Fruit fly (Drosophila melanogaster) whole organism, embryonic: ENCODE measurements around the gene CG14282.
A peak's percentile ranks its signal among the peaks of the same experiment; 100 is the strongest.

ENCODE experiments used
- CG1024 ChIP-seq: fragments of 200-800 bp; sonication (Bioruptor generic); IDR thresholded peaks from 2 replicates; pipeline ENCODE4 v1.3.6; 2022; ENCODE audit warnings: missing biosample characterization, missing genetic modification characterization
- CG10366 ChIP-seq: fragments of 200-800 bp; sonication (Bioruptor generic); IDR thresholded peaks from 2 replicates; pipeline ENCODE4 v1.3.6; 2022; ENCODE audit warnings: missing biosample characterization, missing genetic modification characterization
- CG12219 ChIP-seq: fragments of 200-800 bp; sonication (Bioruptor generic); optimal IDR thresholded peaks from 3 replicates; lab custom pipeline; 2018; ENCODE audit warnings: missing biosample characterization, mild to moderate bottlenecking, missing genetic modification characterization
- CG16813 ChIP-seq: fragments of 200-800 bp; sonication (Bioruptor generic); IDR thresholded peaks from 3 replicates; pipeline ENCODE4 v1.3.6; 2022; ENCODE audit warnings: missing biosample characterization, missing genetic modification characterization; ENCODE audit not compliant: partially characterized antibody
- CG17361 ChIP-seq: fragments of 200-800 bp; sonication (Bioruptor generic); IDR thresholded peaks from 3 replicates; pipeline ENCODE4 v1.3.6; 2022; ENCODE audit warnings: missing biosample characterization, missing genetic modification characterization
- CG17829 ChIP-seq: fragments of 200-800 bp; optimal IDR thresholded peaks from 2 replicates; lab custom pipeline; 2019; ENCODE audit warnings: missing biosample characterization, mild to moderate bottlenecking, missing genetic modification characterization, moderate library complexity
- CG18599 ChIP-seq: fragments of 200-800 bp; sonication (Bioruptor generic); optimal IDR thresholded peaks from 3 replicates; lab custom pipeline; 2017; ENCODE audit warnings: missing biosample characterization, missing genetic modification characterization, mild to moderate bottlenecking, moderate library complexity, missing genetic modification reagents
- CG18764 ChIP-seq: fragments of 200-800 bp; sonication (Bioruptor generic); optimal IDR thresholded peaks from 3 replicates; lab custom pipeline; 2016; ENCODE audit warnings: missing biosample characterization, missing genetic modification characterization
- CG31224 ChIP-seq: fragments of 200-800 bp; sonication (Bioruptor generic); IDR thresholded peaks from 2 replicates; pipeline ENCODE4 v1.3.6; 2022; ENCODE audit warnings: missing biosample characterization, missing genetic modification characterization
- CG31441 ChIP-seq: fragments of 200-800 bp; sonication (Bioruptor generic); IDR thresholded peaks from 2 replicates; pipeline ENCODE4 v1.3.6; 2022; ENCODE audit warnings: missing biosample characterization, missing genetic modification characterization
- CG33213 ChIP-seq: fragments of 200-800 bp; sonication (Bioruptor generic); optimal IDR thresholded peaks from 3 replicates; lab custom pipeline; 2016; ENCODE audit warnings: missing biosample characterization, missing genetic modification characterization
- CG34422 ChIP-seq: fragments of 200-800 bp; sonication (Bioruptor generic); IDR thresholded peaks from 3 replicates; pipeline ENCODE4 v1.3.6; 2022; ENCODE audit warnings: missing biosample characterization, missing genetic modification characterization
- CG3995 ChIP-seq: fragments of 200-800 bp; sonication (Bioruptor generic); optimal IDR thresholded peaks from 3 replicates; lab custom pipeline; 2016; ENCODE audit warnings: missing biosample characterization, missing genetic modification characterization
- CG4707 ChIP-seq: fragments of 200-800 bp; sonication (Bioruptor generic); optimal IDR thresholded peaks from 2 replicates; lab custom pipeline; 2018; ENCODE audit warnings: missing biosample characterization, mild to moderate bottlenecking, missing genetic modification characterization, moderate library complexity
- CG6254 ChIP-seq: fragments of 200-800 bp; sonication (Bioruptor generic); optimal IDR thresholded peaks from 3 replicates; lab custom pipeline; 2017; ENCODE audit warnings: mild to moderate bottlenecking, missing biosample characterization, missing genetic modification reagents, missing genetic modification characterization
- CG6654 ChIP-seq: fragments of 200-800 bp; sonication (Bioruptor generic); optimal IDR thresholded peaks from 2 replicates; lab custom pipeline; 2017; ENCODE audit warnings: missing biosample characterization, mild to moderate bottlenecking, missing genetic modification characterization
- CG6813 ChIP-seq: fragments of 200-800 bp; sonication (Bioruptor generic); optimal IDR thresholded peaks from 2 replicates; lab custom pipeline; 2017; ENCODE audit warnings: missing biosample characterization, missing genetic modification characterization, mild to moderate bottlenecking, moderate library complexity, missing genetic modification reagents
- CG7928 ChIP-seq: fragments of 200-800 bp; sonication (Bioruptor generic); optimal IDR thresholded peaks from 2 replicates; lab custom pipeline; 2017; ENCODE audit warnings: missing biosample characterization, mild to moderate bottlenecking, missing genetic modification characterization
- CG8290 ChIP-seq, 3 experiments: fragments of 200-800 bp; sonication (Bioruptor generic); optimal IDR thresholded peaks; 2 replicates each; lab custom pipeline; 2016 to 2019; ENCODE audit warnings: missing biosample characterization in 3 of 3, missing genetic modification characterization in 3 of 3, mild to moderate bottlenecking in 2 of 3, moderate library complexity in 1 of 3
- CG9437 ChIP-seq: fragments of 200-800 bp; sonication (Bioruptor generic); optimal IDR thresholded peaks from 2 replicates; lab custom pipeline; 2018; ENCODE audit warnings: missing biosample characterization, mild to moderate bottlenecking, missing genetic modification characterization
- CG9817 ChIP-seq: fragments of 200-800 bp; sonication (Bioruptor generic); optimal IDR thresholded peaks from 2 replicates; lab custom pipeline; 2018; ENCODE audit warnings: missing biosample characterization, mild to moderate bottlenecking, missing genetic modification characterization, moderate library complexity
- D19A ChIP-seq: fragments of 200-800 bp; optimal IDR thresholded peaks from 3 replicates; lab custom pipeline; 2019; ENCODE audit warnings: missing biosample characterization, mild to moderate bottlenecking, missing genetic modification characterization, moderate library complexity
- Dfd ChIP-seq, 2 experiments: fragments of >200 bp; optimal IDR thresholded peaks; 2 replicates each; lab custom pipeline; 2017; ENCODE audit warnings: missing biosample characterization in 2 of 2, missing genetic modification characterization in 2 of 2
- ERR ChIP-seq: fragments of 200-800 bp; sonication (Bioruptor generic); optimal IDR thresholded peaks from 2 replicates; lab custom pipeline; 2016; ENCODE audit warnings: missing biosample characterization, missing genetic modification characterization
- Ets97D ChIP-seq: fragments of 200-800 bp; sonication (Bioruptor generic); optimal IDR thresholded peaks from 3 replicates; lab custom pipeline; 2016; ENCODE audit warnings: missing biosample characterization, missing genetic modification characterization
- Fer3 ChIP-seq: fragments of 200-800 bp; sonication (Bioruptor generic); optimal IDR thresholded peaks from 2 replicates; lab custom pipeline; 2018; ENCODE audit warnings: missing biosample characterization, mild to moderate bottlenecking, missing genetic modification characterization, moderate library complexity
- HmgZ ChIP-seq: fragments of 200-800 bp; sonication (Bioruptor generic); optimal IDR thresholded peaks from 2 replicates; lab custom pipeline; 2018; ENCODE audit warnings: missing biosample characterization, mild to moderate bottlenecking, missing genetic modification characterization
- Kr ChIP-seq: fragments of 200-800 bp; sonication (Bioruptor generic); optimal IDR thresholded peaks from 2 replicates; lab custom pipeline; 2017; ENCODE audit warnings: missing biosample characterization, mild to moderate bottlenecking, missing genetic modification characterization
- MBD-R2 ChIP-seq: fragments of 200-800 bp; sonication (Bioruptor generic); IDR thresholded peaks from 2 replicates; pipeline ENCODE4 v1.3.6; 2022; ENCODE audit warnings: missing biosample characterization, missing genetic modification characterization
- MESR4 ChIP-seq: fragments of 200-800 bp; sonication (Bioruptor generic); optimal IDR thresholded peaks from 2 replicates; lab custom pipeline; 2018; ENCODE audit warnings: missing biosample characterization, mild to moderate bottlenecking, missing genetic modification characterization, moderate library complexity
- NC2α ChIP-seq: fragments of 200-800 bp; sonication (Bioruptor generic); optimal IDR thresholded peaks from 2 replicates; lab custom pipeline; 2016; ENCODE audit warnings: missing biosample characterization, missing genetic modification characterization
- Nf-YB ChIP-seq: fragments of 200-800 bp; sonication (Bioruptor generic); optimal IDR thresholded peaks from 3 replicates; lab custom pipeline; 2019; ENCODE audit warnings: missing biosample characterization, mild to moderate bottlenecking, missing genetic modification characterization, moderate library complexity
- Pdp1 ChIP-seq, 2 experiments: fragments of 200-800 bp; sonication (Bioruptor generic); optimal IDR thresholded peaks; 3 replicates each; lab custom pipeline; 2016; ENCODE audit warnings: missing biosample characterization in 2 of 2, missing genetic modification characterization in 2 of 2, mild to moderate bottlenecking in 1 of 2, moderate library complexity in 1 of 2
- Scr ChIP-seq: fragments of 200-800 bp; sonication (Bioruptor generic); IDR thresholded peaks from 2 replicates; pipeline ENCODE4 v1.3.6; 2022; ENCODE audit warnings: missing biosample characterization, missing genetic modification characterization; ENCODE audit not compliant: partially characterized antibody
- Side ChIP-seq: fragments of 200-800 bp; sonication (Bioruptor generic); optimal IDR thresholded peaks from 2 replicates; lab custom pipeline; 2016; ENCODE audit warnings: missing biosample characterization, missing genetic modification characterization
- Usf ChIP-seq: fragments of 200-800 bp; sonication (Bioruptor generic); optimal IDR thresholded peaks from 2 replicates; lab custom pipeline; 2017; ENCODE audit warnings: missing genotype, missing biosample characterization, missing genetic modification characterization
- crp ChIP-seq, 2 experiments: fragments of 200-800 bp; sonication (Bioruptor generic); optimal IDR thresholded peaks; 2 replicates in 1 of 2; 3 replicates in 1 of 2; lab custom pipeline; 2017; ENCODE audit warnings: missing biosample characterization in 2 of 2, missing genetic modification characterization in 2 of 2, mild to moderate bottlenecking in 1 of 2, moderate library complexity in 1 of 2
- danr ChIP-seq: fragments of 200-800 bp; sonication (Bioruptor generic); IDR thresholded peaks from 2 replicates; pipeline ENCODE4 v1.3.6; 2022; ENCODE audit warnings: missing biosample characterization, missing genetic modification characterization
- esg ChIP-seq: fragments of 200-800 bp; sonication (Bioruptor generic); conservative IDR thresholded peaks from 2 replicates; pipeline ENCODE4 v1.3.6; 2022; ENCODE audit warnings: missing biosample characterization, missing genetic modification characterization
- her ChIP-seq: fragments of 200-800 bp; sonication (Bioruptor generic); optimal IDR thresholded peaks from 2 replicates; lab custom pipeline; 2016; ENCODE audit warnings: missing biosample characterization, missing genetic modification characterization
- insv ChIP-seq, 2 experiments: fragments of 200-800 bp; sonication (Bioruptor generic); optimal IDR thresholded peaks; 3 replicates each; lab custom pipeline; 2016 to 2018; ENCODE audit warnings: missing biosample characterization in 2 of 2, missing genetic modification characterization in 2 of 2
- kay ChIP-seq: fragments of 200-800 bp; sonication (Bioruptor generic); optimal IDR thresholded peaks from 2 replicates; lab custom pipeline; 2016; ENCODE audit warnings: missing biosample characterization, missing genetic modification characterization
- klu ChIP-seq: fragments of 200-800 bp; sonication (Bioruptor generic); IDR thresholded peaks from 2 replicates; pipeline ENCODE4 v1.3.6; 2022; ENCODE audit warnings: missing biosample characterization, missing genetic modification characterization
- lab ChIP-seq: fragments of 200-800 bp; sonication (Bioruptor generic); optimal IDR thresholded peaks from 3 replicates; lab custom pipeline; 2017; ENCODE audit warnings: missing biosample characterization, missing genetic modification characterization, mild to moderate bottlenecking, moderate library complexity, missing genetic modification reagents
- sob ChIP-seq: fragments of 200-800 bp; sonication (Bioruptor generic); IDR thresholded peaks from 2 replicates; pipeline ENCODE4 v1.3.6; 2022; ENCODE audit warnings: missing biosample characterization, missing genetic modification characterization
- stwl ChIP-seq: fragments of 200-800 bp; sonication (Bioruptor generic); optimal IDR thresholded peaks from 3 replicates; lab custom pipeline; 2018; ENCODE audit warnings: missing biosample characterization, mild to moderate bottlenecking, missing genetic modification characterization, moderate library complexity
- tin ChIP-seq: fragments of 200-800 bp; sonication (Bioruptor generic); optimal IDR thresholded peaks from 3 replicates; lab custom pipeline; 2016; ENCODE audit warnings: missing biosample characterization, missing genetic modification characterization
- usp ChIP-seq: fragments of >200 bp; optimal IDR thresholded peaks from 2 replicates; lab custom pipeline; 2017; ENCODE audit warnings: missing biosample characterization, missing genetic modification characterization

Gene CG14282

DNA sequence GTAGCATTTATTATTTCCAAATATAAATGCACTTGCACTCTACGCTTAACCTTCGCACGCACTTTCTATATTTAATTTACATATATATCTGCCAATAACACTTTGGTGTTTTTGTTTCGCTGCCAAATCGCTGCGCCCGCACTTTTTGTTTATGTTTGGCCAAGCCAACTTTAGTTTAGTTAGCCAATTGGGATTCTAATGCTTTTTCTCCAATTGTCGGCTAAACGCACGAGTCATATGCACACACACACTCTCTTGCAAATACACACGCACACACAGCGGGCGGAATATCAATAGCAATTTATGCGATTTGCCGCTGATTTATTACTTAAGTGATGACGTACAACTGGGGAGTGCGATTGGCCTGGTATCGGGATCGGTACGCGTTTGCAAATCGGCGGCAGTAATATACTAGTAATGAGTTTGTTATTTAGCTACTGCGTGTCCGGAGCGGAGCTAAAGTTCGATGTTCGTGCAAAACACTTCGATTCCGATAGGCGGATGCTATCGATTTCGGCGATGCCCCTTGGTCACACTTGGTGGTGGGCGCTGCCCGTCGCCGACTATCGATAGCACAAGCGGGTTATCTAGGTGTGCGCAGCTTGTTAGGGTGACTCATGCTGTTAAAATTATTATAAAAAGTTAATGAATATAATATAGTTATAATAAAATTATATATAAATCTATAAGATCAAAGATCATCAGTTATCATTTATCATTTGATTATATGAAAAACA is 49.5 kb downstream of the CG14282 start, which contains the start of gene vib (continued):
- no peak for TF ChIP-seq usp (GFP tag; lab: Kevin White, UChicago)
- TF ChIP-seq CG1024 (GFP tag; lab: Robert Waterston, UW), result 0 out of 2 replicates have a peak, but pooled peaks have one; percentile 34
- TF ChIP-seq crp (GFP tag; optimal IDR thresholded peaks at IDR 0.05; lab: Kevin White, UChicago), result peak in 1 of 2 experiments; percentile 1
- TF ChIP-seq HmgZ (tag; lab: Kevin White, UChicago), result peak; percentile 69
- TF ChIP-seq her (GFP tag; lab: Kevin White, UChicago), result peak; percentile 45
- peak; percentile 78 for TF ChIP-seq CG17829 (tag; lab: Kevin White, UChicago)
- TF ChIP-seq tin (GFP tag; lab: Kevin White, UChicago), result peak; percentile 45
- TF ChIP-seq stwl (tag; lab: Kevin White, UChicago), result peak; percentile 95
- TF ChIP-seq CG31441 (GFP tag; lab: Robert Waterston, UW), result peak; percentile 77
- peak; percentile 24 for TF ChIP-seq CG33213 (GFP tag; lab: Kevin White, UChicago)
- TF ChIP-seq CG7928 (GFP tag; lab: Kevin White, UChicago), result no peak
- TF ChIP-seq CG6654 (GFP tag; lab: Kevin White, UChicago), result no peak
- TF ChIP-seq kay (GFP tag; lab: Kevin White, UChicago), result peak; percentile 70
- TF ChIP-seq Scr (GFP tag; lab: Robert Waterston, UW), result peak; percentile 90
- no peak for TF ChIP-seq Usf
- TF ChIP-seq CG31224 (GFP tag; lab: Robert Waterston, UW), result peak; percentile 36; the same call in 1 of the 2 replicates
- no peak for TF ChIP-seq Kr (GFP tag; lab: Kevin White, UChicago)
- peak; percentile 45 for TF ChIP-seq CG3995
- peak; percentile 91 for TF ChIP-seq CG16813 (GFP tag; lab: Robert Waterston, UW)
- TF ChIP-seq CG10366 (GFP tag; lab: Robert Waterston, UW), result peak; percentile 55
- TF ChIP-seq danr, result no peak
- no peak for TF ChIP-seq CG9437 (GFP tag; lab: Kevin White, UChicago)
- peak; percentile 11 for TF ChIP-seq CG6254 (GFP tag; lab: Kevin White, UChicago)
- peak; percentile 58 for TF ChIP-seq Ets97D (GFP tag; lab: Kevin White, UChicago)
- peak; percentile 29 for TF ChIP-seq CG18764 (GFP tag; lab: Kevin White, UChicago)
- TF ChIP-seq CG34422 (GFP tag; lab: Robert Waterston, UW), result peak; percentile 64; the same call in 2 of the 3 replicates
- peak; percentile 53 for TF ChIP-seq Fer3 (tag; lab: Kevin White, UChicago)
- TF ChIP-seq CG6813 (GFP tag; lab: Kevin White, UChicago), result peak; percentile 18
- no peak for TF ChIP-seq klu
- no peak for TF ChIP-seq CG18599
- TF ChIP-seq insv (GFP tag; optimal IDR thresholded peaks at IDR 0.05; lab: Kevin White, UChicago), result peak in 1 of 2 experiments; percentile 43
- peak; percentile 30 for TF ChIP-seq Side
- peak; percentile 27 for TF ChIP-seq CG8290 (GFP tag; optimal IDR thresholded peaks at IDR 0.05; lab: Kevin White, UChicago)
- TF ChIP-seq CG8290 (tag; optimal IDR thresholded peaks at IDR 0.05; lab: Kevin White, UChicago), result no peak
- peak; percentile 65 for TF ChIP-seq D19A (tag; lab: Kevin White, UChicago)
- peak; percentile 5 to 26 for TF ChIP-seq Pdp1 (GFP tag; optimal IDR thresholded peaks at IDR 0.05; lab: Kevin White, UChicago)
- peak; percentile 78 for TF ChIP-seq sob (GFP tag; lab: Robert Waterston, UW)
- TF ChIP-seq esg, result 0 out of 2 replicates have a peak, but pooled peaks have one; percentile 12
- TF ChIP-seq CG9817 (tag; lab: Kevin White, UChicago), result peak; percentile 6
- TF ChIP-seq MBD-R2 (GFP tag; lab: Robert Waterston, UW), result peak; percentile 91
- no peak for TF ChIP-seq CG12219 (GFP tag; lab: Kevin White, UChicago)
- TF ChIP-seq ERR (GFP tag; lab: Kevin White, UChicago), result peak; percentile 6
- TF ChIP-seq Nf-YB (GFP tag; lab: Kevin White, UChicago), result peak; percentile 10
- no peak for TF ChIP-seq Dfd (GFP tag; optimal IDR thresholded peaks at IDR 0.05; lab: Kevin White, UChicago)
- peak; percentile 75; the same call in 2 of the 3 replicates for TF ChIP-seq CG17361 (GFP tag; lab: Robert Waterston, UW)
- TF ChIP-seq MESR4 (GFP tag; lab: Kevin White, UChicago), result peak; percentile 71
- TF ChIP-seq lab, result peak; percentile 83
- no peak for TF ChIP-seq CG4707 (GFP tag; lab: Kevin White, UChicago)
- no peak for TF ChIP-seq NC2α (GFP tag; lab: Kevin White, UChicago)
